Worm (Caenorhabditis elegans) whole organism, late embryonic: Measurements from ENCODE around the gene ric-4.

Source experiments
- ceh-19 ChIP-seq: fragments of 200-800 bp; sonication (Bioruptor generic); optimal IDR thresholded peaks from 2 replicates; lab custom pipeline; 2018; ENCODE audit warnings: mild to moderate bottlenecking, missing genetic modification characterization, missing compliant biosample characterization
- ceh-2 ChIP-seq: sonication (generic microtip); optimal IDR thresholded peaks from 2 replicates; lab custom pipeline; 2016; ENCODE audit warnings: missing genotype, missing genetic modification characterization, missing compliant biosample characterization
- ceh-24 ChIP-seq: sonication (generic microtip); optimal IDR thresholded peaks from 2 replicates; lab custom pipeline; 2016; ENCODE audit warnings: mild to moderate bottlenecking, missing genetic modification characterization, missing compliant biosample characterization
- ceh-6 ChIP-seq: fragments of 200-800 bp; sonication (Bioruptor generic); optimal IDR thresholded peaks from 2 replicates; lab custom pipeline; 2018; ENCODE audit warnings: mild to moderate bottlenecking, missing genetic modification characterization, missing compliant biosample characterization
- elt-4 ChIP-seq: sonication (generic microtip); optimal IDR thresholded peaks from 2 replicates; lab custom pipeline; 2016; ENCODE audit warnings: missing genetic modification characterization, missing compliant biosample characterization
- gmeb-2 ChIP-seq: sonication (generic microtip); optimal IDR thresholded peaks from 2 replicates; lab custom pipeline; 2016; ENCODE audit warnings: missing genetic modification characterization, inconsistent platforms, missing compliant biosample characterization
- nhr-11 ChIP-seq: fragments of 150-350 bp; optimal IDR thresholded peaks from 2 replicates; lab custom pipeline; 2014; ENCODE audit warnings: missing biosample characterization, missing genetic modification characterization
- npax-4 ChIP-seq: sonication (generic microtip); optimal IDR thresholded peaks from 2 replicates; lab custom pipeline; 2016; ENCODE audit warnings: missing genetic modification characterization, missing compliant biosample characterization
- pqm-1 ChIP-seq: sonication (generic microtip); optimal IDR thresholded peaks from 2 replicates; lab custom pipeline; 2016; ENCODE audit warnings: missing genetic modification characterization, missing compliant biosample characterization
- rnt-1 ChIP-seq: sonication (generic microtip); optimal IDR thresholded peaks from 2 replicates; lab custom pipeline; 2016; ENCODE audit warnings: missing genetic modification characterization, missing compliant biosample characterization
- sox-4 ChIP-seq: sonication (generic microtip); optimal IDR thresholded peaks from 2 replicates; lab custom pipeline; 2017; ENCODE audit warnings: mild to moderate bottlenecking, missing genetic modification characterization, inconsistent platforms, missing compliant biosample characterization
- unc-3 ChIP-seq, 2 experiments: fragments of 200-800 bp in 1 of 2; sonication (Bioruptor generic) in 1 of 2; sonication (generic microtip) in 1 of 2; conservative IDR thresholded peaks in 1 of 2; optimal IDR thresholded peaks in 1 of 2; 2 replicates each; pipeline versions ENCODE4 v1.3.6 to Lab custom; 2016 to 2022; ENCODE audit warnings: missing compliant biosample characterization in 2 of 2, missing genetic modification characterization in 2 of 2, missing genetic modification reagents in 1 of 2
- unc-86 ChIP-seq: sonication (generic microtip); optimal IDR thresholded peaks from 2 replicates; lab custom pipeline; 2016; ENCODE audit warnings: missing genetic modification characterization, missing compliant biosample characterization
- zip-5 ChIP-seq: sonication (generic microtip); optimal IDR thresholded peaks from 2 replicates; lab custom pipeline; 2016; ENCODE audit warnings: missing genetic modification characterization, missing compliant biosample characterization

DNA sequence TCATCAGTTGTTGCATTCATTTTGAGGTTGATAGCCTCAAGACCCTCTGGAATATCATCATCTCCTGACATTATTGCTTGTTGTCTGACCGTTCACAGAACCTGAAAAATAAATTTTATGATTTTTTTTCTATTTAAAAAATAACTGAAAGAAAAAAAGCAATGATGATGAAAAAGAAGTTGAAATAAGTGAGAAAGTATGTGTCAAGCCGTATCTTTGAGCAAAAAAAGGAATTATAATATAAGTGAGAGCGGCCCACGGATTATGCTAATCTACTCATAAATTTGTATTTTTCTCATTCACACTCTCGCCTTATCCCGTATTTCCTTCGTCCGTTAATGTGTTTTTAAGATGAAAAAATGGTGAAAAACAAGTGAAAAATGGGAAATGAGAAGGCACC is at the start of gene ric-4:
- no peak for TF ChIP-seq pqm-1 (tag; lab: Kevin White, UChicago)
- TF ChIP-seq elt-4 (tag; lab: Kevin White, UChicago) = no peak
- no peak for TF ChIP-seq ceh-24 (tag; lab: Kevin White, UChicago)
- no peak for TF ChIP-seq rnt-1 (tag; lab: Kevin White, UChicago)
- TF ChIP-seq zip-5 (tag; lab: Kevin White, UChicago) = no peak
- no peak for TF ChIP-seq npax-4 (tag; lab: Kevin White, UChicago)
- TF ChIP-seq ceh-19 (GFP tag; lab: Kevin White, UChicago) = no peak
- TF ChIP-seq ceh-6 = no peak
- TF ChIP-seq gmeb-2 (tag; lab: Kevin White, UChicago) = no peak
- no peak for TF ChIP-seq ceh-2
- TF ChIP-seq sox-4 (tag; lab: Kevin White, UChicago) = no peak
- no peak for TF ChIP-seq nhr-11 (tag; lab: Kevin White, UChicago)
- no peak for TF ChIP-seq unc-86 (tag; lab: Kevin White, UChicago)
- no peak for TF ChIP-seq unc-3 (GFP tag; conservative IDR thresholded peaks at IDR 0.05; lab: Robert Waterston, UW)
- no peak for TF ChIP-seq unc-3 (tag; optimal IDR thresholded peaks at IDR 0.05; lab: Kevin White, UChicago)
